Worm (Caenorhabditis elegans): Measurements from ENCODE around the gene W03H9.1.

DNA sequence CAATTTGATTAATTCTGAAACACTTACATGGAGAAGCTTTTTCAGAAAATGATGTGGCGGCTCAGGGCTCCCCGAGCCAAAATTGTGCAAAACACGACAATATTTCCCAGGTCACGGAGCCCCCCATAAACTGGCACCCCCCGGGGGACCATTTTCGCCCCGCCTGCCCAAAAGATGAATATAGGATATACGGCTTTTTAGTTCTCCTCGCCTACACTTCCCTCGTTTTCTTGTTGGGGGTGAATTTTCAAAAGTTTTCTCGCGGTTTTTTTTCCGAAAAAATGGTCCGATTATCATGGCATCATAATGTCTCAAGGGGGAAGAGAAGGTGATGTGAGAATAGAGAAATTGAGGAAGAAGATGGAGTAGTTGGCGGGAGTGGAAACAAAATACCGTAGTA, 27.9 kb downstream of the W03H9.1 start, which contains the start of gene K09E4.4:
- TF ChIP-seq egl-27 (tag; optimal IDR thresholded peaks at IDR 0.05) (no peak), elt-2 (tag; optimal IDR thresholded peaks at IDR 0.05) (no peak), hlh-4 (tag; optimal IDR thresholded peaks at IDR 0.05) (no peak), dpl-1 (GFP tag; optimal IDR thresholded peaks at IDR 0.05) (no peak), irx-1 (tag; optimal IDR thresholded peaks at IDR 0.05) (no peak), jun-1 (tag; optimal IDR thresholded peaks at IDR 0.05) (no peak), mdl-1 (tag; optimal IDR thresholded peaks at IDR 0.05) (no peak), tbx-2 (tag; optimal IDR thresholded peaks at IDR 0.05) (no peak), ztf-4 (tag; optimal IDR thresholded peaks at IDR 0.05) (no peak), nhr-47 (tag; optimal IDR thresholded peaks at IDR 0.05) (no peak)
